Fruit fly (Drosophila melanogaster): Measurements from ENCODE around the gene Osi3.

Osi3 gene

DNA sequence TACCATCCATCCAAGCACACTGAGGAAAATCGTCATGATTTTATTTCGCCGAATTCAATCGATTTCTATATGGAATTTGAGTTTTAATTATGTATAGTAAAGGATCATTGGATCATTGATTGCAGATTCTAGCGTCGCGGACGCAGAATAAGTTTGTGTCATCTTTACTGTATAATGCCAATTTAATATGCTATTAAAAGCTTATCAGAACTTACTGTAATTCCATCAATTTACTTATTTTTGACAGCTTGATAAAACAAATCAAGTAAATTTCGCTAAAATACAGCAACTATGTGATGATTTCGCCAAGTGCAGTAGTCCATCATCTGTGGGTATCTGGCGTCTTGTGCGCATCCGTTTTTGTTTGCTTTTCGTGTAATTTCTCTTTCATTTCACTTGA lies 17.5 kb downstream of the Osi3 start:
- TF ChIP-seq CG5204 (GFP tag; optimal IDR thresholded peaks at IDR 0.05), result peak; percentile 7
- TF ChIP-seq kay (GFP tag; ENCODE audit: borderline replicate concordance), result no peak

DNA sequence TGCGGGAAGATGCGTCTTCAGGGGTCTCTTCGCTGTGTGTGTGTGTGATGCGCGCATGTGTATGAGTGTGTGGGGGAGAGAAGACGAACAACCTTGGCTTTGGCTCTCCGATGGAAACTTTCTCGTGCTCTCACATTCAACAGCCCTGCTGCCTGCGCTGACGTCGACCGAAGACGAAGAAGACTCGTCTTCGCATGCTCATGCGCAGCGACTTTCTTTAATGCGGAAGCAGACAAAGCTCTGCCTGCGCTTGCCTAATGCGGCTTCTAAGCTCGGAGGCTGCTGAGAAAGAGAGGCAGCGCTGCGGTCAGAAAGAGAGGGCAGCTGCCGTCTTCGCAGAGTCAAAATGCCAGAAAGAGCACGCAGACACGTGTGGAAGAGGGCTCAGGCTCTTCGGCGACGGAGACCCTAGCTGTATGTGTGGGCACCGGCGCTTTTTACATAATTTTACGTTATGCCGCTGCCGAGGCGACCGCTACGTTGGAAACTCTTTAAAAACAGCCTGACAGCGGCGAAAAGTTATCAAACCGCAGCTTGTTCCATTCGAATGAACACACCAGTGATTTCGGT lies 18.6 kb downstream of the Osi3 start, which contains the start of gene Osi6:
Gene Osi6 (plus strand): TSS at position 520 of the 570 bp plus-strand sequence.
- TF ChIP-seq CG7101 (tag; optimal IDR thresholded peaks at IDR 0.05) (no peak), tj (GFP tag; optimal IDR thresholded peaks at IDR 0.05) (no peak), cnc (optimal IDR thresholded peaks at IDR 0.05) (no peak), CG33017 (tag; optimal IDR thresholded peaks at IDR 0.05) (no peak), Hr96 (GFP tag; optimal IDR thresholded peaks at IDR 0.05) (no peak), Crg-1 (GFP tag; optimal IDR thresholded peaks at IDR 0.05) (no peak), Clk (GFP tag; optimal IDR thresholded peaks at IDR 0.05) (no peak), pad (GFP tag; optimal IDR thresholded peaks at IDR 0.05) (no peak), CG1620 (GFP tag; optimal IDR thresholded peaks at IDR 0.05) (no peak), CG14711 (tag; optimal IDR thresholded peaks at IDR 0.05) (no peak), CG11617 (GFP tag; optimal IDR thresholded peaks at IDR 0.05) (no peak), CG7045 (GFP tag; optimal IDR thresholded peaks at IDR 0.05) (no peak), CG12768 (GFP tag; optimal IDR thresholded peaks at IDR 0.05) (no peak), ovo (GFP tag; optimal IDR thresholded peaks at IDR 0.05) (no peak), Mnt (GFP tag; optimal IDR thresholded peaks at IDR 0.05) (no peak), toe (GFP tag; optimal IDR thresholded peaks at IDR 0.05) (no peak), bab1 (GFP tag; optimal IDR thresholded peaks at IDR 0.05) (no peak), CG5204 (GFP tag; optimal IDR thresholded peaks at IDR 0.05) (no peak), kay (GFP tag; ENCODE audit: borderline replicate concordance) (no peak)

DNA sequence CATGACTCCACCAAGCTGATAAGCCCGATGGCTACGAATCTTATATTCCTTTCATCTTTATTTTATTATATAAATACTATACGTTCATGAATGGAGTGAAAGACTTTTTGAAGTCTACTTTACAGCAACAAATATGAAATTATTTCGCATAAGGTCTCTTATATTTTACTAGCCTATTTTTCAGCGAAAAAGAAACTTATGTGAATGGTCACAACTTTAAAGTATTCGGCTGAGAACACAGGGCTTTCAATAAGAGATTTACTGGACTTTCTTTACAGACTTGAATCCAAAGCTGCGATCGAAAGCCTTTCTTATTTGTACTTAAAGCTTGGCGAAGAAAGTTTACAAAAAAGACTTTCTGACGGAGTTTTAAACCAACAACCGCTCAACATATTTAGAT lies 23.3 kb downstream of the Osi3 start:
- TF ChIP-seq pad (GFP tag; optimal IDR thresholded peaks at IDR 0.05) (no peak), bab1 (GFP tag; optimal IDR thresholded peaks at IDR 0.05) (no peak), CG33017 (tag; optimal IDR thresholded peaks at IDR 0.05) (no peak), CG11617 (GFP tag; optimal IDR thresholded peaks at IDR 0.05) (no peak), CG1620 (GFP tag; optimal IDR thresholded peaks at IDR 0.05) (no peak), CG7045 (GFP tag; optimal IDR thresholded peaks at IDR 0.05) (no peak), cnc (optimal IDR thresholded peaks at IDR 0.05) (no peak), Hr96 (GFP tag; optimal IDR thresholded peaks at IDR 0.05) (no peak), cic (GFP tag; optimal IDR thresholded peaks at IDR 0.05) (no peak), CG7101 (tag; optimal IDR thresholded peaks at IDR 0.05) (no peak), ovo (GFP tag; optimal IDR thresholded peaks at IDR 0.05) (no peak), Clk (GFP tag; optimal IDR thresholded peaks at IDR 0.05) (no peak), kay (GFP tag; ENCODE audit: borderline replicate concordance) (no peak), Crg-1 (GFP tag; optimal IDR thresholded peaks at IDR 0.05) (no peak), CG12768 (GFP tag; optimal IDR thresholded peaks at IDR 0.05) (no peak), CG14711 (tag; optimal IDR thresholded peaks at IDR 0.05) (no peak), toe (GFP tag; optimal IDR thresholded peaks at IDR 0.05) (no peak), CG5204 (GFP tag; optimal IDR thresholded peaks at IDR 0.05) (no peak)

DNA sequence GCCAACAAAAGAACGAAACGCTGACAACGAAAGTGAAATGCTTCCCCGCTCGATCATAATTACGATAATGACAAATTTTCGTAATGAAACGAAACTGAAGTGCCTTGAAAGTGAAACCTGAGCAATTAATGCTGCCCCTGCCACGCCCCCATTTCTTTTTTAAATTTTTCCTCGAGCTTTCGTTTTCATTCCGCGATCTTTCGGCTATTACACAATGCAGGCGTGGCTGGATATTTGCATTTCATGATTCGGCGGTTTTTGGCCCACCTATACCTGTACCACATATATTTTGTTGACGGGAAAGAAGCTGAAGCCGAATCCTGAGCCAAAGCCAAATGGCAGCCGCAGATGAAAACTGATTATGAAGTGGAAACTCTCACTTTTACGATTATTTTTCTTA lies 24.6 kb downstream of the Osi3 start:
- TF ChIP-seq CG14711 (tag; optimal IDR thresholded peaks at IDR 0.05), result no peak
- no peak for TF ChIP-seq kay (GFP tag; ENCODE audit: borderline replicate concordance)
- TF ChIP-seq Mnt (GFP tag; optimal IDR thresholded peaks at IDR 0.05), result no peak
- TF ChIP-seq Hr96 (GFP tag; optimal IDR thresholded peaks at IDR 0.05), result no peak
- no peak for TF ChIP-seq tj (GFP tag; optimal IDR thresholded peaks at IDR 0.05)
- TF ChIP-seq ovo (GFP tag; optimal IDR thresholded peaks at IDR 0.05), result no peak
- TF ChIP-seq toe (GFP tag; optimal IDR thresholded peaks at IDR 0.05), result no peak
- TF ChIP-seq bab1 (GFP tag; optimal IDR thresholded peaks at IDR 0.05), result no peak
- no peak for TF ChIP-seq cnc (optimal IDR thresholded peaks at IDR 0.05)
- no peak for TF ChIP-seq Crg-1 (GFP tag; optimal IDR thresholded peaks at IDR 0.05)

DNA sequence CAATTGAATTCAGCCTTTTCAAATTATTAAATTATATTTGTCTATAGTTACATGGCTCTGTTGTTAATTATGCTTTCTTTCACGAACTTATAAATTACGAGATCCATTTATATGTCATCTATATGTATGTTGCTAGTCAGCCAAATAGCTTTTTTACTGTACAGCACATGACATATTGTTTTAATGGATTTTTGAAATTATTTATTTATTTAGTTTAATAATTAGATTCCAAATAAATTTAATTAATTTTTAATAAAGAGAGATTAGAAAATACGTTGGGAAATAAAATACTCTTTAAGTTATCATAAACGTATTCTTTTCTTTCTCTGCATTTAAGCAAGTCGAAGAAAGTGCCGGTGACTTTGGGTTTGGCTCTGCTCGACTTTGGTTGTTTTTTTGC lies 25.7 kb downstream of the Osi3 start:
- TF ChIP-seq CG12768 (GFP tag; optimal IDR thresholded peaks at IDR 0.05) (no peak), kay (GFP tag; ENCODE audit: borderline replicate concordance) (no peak), Crg-1 (GFP tag; optimal IDR thresholded peaks at IDR 0.05) (no peak), CG5204 (GFP tag; optimal IDR thresholded peaks at IDR 0.05) (no peak), cic (GFP tag; optimal IDR thresholded peaks at IDR 0.05) (no peak)

DNA sequence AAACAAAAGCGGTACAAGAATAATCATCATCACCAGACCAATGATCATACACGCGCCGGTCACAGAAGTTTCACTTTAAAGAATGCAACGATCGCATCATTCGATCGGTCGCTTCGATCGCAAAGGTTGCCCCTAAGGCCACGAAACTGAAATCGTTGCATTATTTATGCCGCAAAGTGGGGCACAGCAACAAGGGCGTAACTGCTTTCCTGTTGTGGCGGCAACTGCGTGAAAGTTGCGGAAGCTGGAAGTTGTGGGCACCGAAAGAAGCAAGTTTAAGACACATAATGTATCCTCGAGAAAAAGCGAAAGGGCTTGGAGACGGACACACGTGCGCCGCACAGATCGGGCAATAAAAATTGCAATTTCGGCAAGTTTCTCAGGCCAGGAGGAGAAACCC lies 28.4 kb downstream of the Osi3 start:
- no peak for TF ChIP-seq CG14711 (tag; optimal IDR thresholded peaks at IDR 0.05)
- no peak for TF ChIP-seq CG7045 (GFP tag; optimal IDR thresholded peaks at IDR 0.05)
- TF ChIP-seq ovo (GFP tag; optimal IDR thresholded peaks at IDR 0.05), result no peak
- no peak for TF ChIP-seq Crg-1 (GFP tag; optimal IDR thresholded peaks at IDR 0.05)
- TF ChIP-seq Mnt (GFP tag; optimal IDR thresholded peaks at IDR 0.05), result no peak
- TF ChIP-seq toe (GFP tag; optimal IDR thresholded peaks at IDR 0.05), result no peak
- no peak for TF ChIP-seq pad (GFP tag; optimal IDR thresholded peaks at IDR 0.05)
- TF ChIP-seq Clk (GFP tag; optimal IDR thresholded peaks at IDR 0.05), result no peak
- TF ChIP-seq CG12768 (GFP tag; optimal IDR thresholded peaks at IDR 0.05), result no peak
- TF ChIP-seq cic (GFP tag; optimal IDR thresholded peaks at IDR 0.05), result no peak
- no peak for TF ChIP-seq CG7101 (tag; optimal IDR thresholded peaks at IDR 0.05)
- TF ChIP-seq CG1620 (GFP tag; optimal IDR thresholded peaks at IDR 0.05), result no peak

DNA sequence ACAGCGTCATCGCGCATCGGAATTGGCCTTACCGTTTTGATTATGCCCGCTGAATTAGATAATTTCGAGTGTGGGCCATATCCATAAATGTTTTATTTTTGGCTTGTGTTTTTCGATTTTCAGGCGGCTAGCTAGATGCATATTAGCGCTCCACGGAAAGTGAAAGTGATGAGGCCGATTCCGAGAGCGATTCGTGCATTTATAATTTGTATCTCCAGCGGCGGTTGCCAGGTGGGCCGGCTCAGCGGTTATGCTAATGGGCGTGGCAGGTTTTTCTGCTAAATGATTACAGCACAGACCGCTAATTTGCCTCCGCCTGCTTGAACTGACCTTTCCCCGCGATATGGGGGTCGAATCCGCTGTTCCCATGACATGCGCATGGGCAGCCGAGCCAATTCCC lies 29.4 kb downstream of the Osi3 start:
- no peak for TF ChIP-seq pad (GFP tag; optimal IDR thresholded peaks at IDR 0.05)

All from whole organism, adult.